Worm (Caenorhabditis elegans): ENCODE results near the gene C05G5.1.

The C05G5.1 gene

DNA sequence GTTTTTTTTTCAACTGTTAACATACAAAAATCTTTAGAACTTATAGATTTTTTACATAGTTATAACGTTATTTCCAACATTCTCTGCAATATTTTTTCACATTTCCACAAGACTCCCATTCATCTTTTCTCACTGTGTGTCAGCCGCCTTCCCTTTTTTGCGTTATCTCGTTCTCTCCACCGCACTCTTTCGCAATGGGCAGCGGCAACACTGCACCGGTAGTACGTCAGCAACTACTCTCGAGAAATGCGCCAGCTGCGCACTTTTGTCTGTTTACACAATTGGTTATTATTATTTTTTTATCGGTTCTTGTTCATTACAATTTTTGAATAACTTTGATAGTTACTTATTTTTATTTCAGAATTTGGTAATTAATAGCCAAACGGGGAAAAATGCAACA lies 7.0 kb upstream of the C05G5.1 start, which contains the start of gene C05G5.2:
C05G5.2 (plus strand) TSS at position 356 of the 400 bp plus-strand sequence.
- TF ChIP-seq nhr-237 (tag; optimal IDR thresholded peaks at IDR 0.05), result peak; percentile 75
- TF ChIP-seq elt-3 (tag; optimal IDR thresholded peaks at IDR 0.05), result peak; percentile 56
- peak; percentile 16 for TF ChIP-seq nhr-2 (tag; optimal IDR thresholded peaks at IDR 0.05)
- peak; percentile 6 for TF ChIP-seq ceh-43 (GFP tag; optimal IDR thresholded peaks at IDR 0.05)
- peak; percentile 16 for TF ChIP-seq ceh-83 (GFP tag; optimal IDR thresholded peaks at IDR 0.05)
- TF ChIP-seq sptf-1 (tag; optimal IDR thresholded peaks at IDR 0.05), result peak; percentile 36
- peak; percentile 68 for TF ChIP-seq lsy-2 (tag; optimal IDR thresholded peaks at IDR 0.05)
- TF ChIP-seq mls-2 (tag; optimal IDR thresholded peaks at IDR 0.05), result peak; percentile 47
- no peak for TF ChIP-seq nhr-76 (tag; optimal IDR thresholded peaks at IDR 0.05)
- no peak for TF ChIP-seq snpc-4 (tag; optimal IDR thresholded peaks at IDR 0.05)
- peak; percentile 92 for TF ChIP-seq mep-1 (tag; optimal IDR thresholded peaks at IDR 0.05)
- TF ChIP-seq blmp-1 (tag; optimal IDR thresholded peaks at IDR 0.05), result no peak
- peak; percentile 42 for TF ChIP-seq ces-1 (GFP tag; optimal IDR thresholded peaks at IDR 0.05)
- no peak for TF ChIP-seq sem-2 (GFP tag; optimal IDR thresholded peaks at IDR 0.05)
- peak; percentile 12 for TF ChIP-seq hlh-1 (tag; optimal IDR thresholded peaks at IDR 0.05)
- TF ChIP-seq tbx-8 (GFP tag; optimal IDR thresholded peaks at IDR 0.05), result no peak
- peak; percentile 49 for TF ChIP-seq cnd-1 (tag; optimal IDR thresholded peaks at IDR 0.05)
- TF ChIP-seq M03D4.4 (tag; optimal IDR thresholded peaks at IDR 0.05), result peak; percentile 27
- TF ChIP-seq unc-39 (tag; optimal IDR thresholded peaks at IDR 0.05), result no peak
- peak; percentile 41 for TF ChIP-seq pha-4 (tag; optimal IDR thresholded peaks at IDR 0.05)
- peak; percentile 33 for TF ChIP-seq unc-62 (GFP tag; optimal IDR thresholded peaks at IDR 0.05)
- TF ChIP-seq lin-13 (tag; optimal IDR thresholded peaks at IDR 0.05), result peak; percentile 51
- TF ChIP-seq ceh-39 (tag; optimal IDR thresholded peaks at IDR 0.05), result peak; percentile 39
- TF ChIP-seq unc-120 (tag; optimal IDR thresholded peaks at IDR 0.05; ENCODE audit: poor library complexity, severe bottlenecking), result peak; percentile 66

DNA sequence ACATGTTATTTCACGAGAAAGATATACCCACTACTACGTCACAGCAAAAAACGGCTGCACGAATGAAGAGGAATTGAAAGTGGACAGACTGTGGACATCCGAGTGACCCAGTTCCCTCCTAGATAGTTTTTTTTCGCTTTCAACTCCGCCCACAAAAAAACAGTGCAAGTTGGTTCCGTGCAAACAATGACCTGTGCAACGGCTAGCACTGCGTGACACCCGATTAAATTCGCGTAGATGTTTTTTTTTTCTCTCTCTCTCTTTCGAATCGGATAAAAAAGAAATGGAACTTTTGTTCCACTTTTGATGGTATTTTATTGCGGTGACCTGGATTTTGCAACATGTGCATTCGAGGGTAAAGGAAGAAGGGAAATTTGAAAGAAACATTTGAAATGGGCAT lies 5.3 kb upstream of the C05G5.1 start:
- TF ChIP-seq ceh-83 (GFP tag; optimal IDR thresholded peaks at IDR 0.05) (no peak), nhr-12 (tag; optimal IDR thresholded peaks at IDR 0.05) (no peak), ceh-39 (tag; optimal IDR thresholded peaks at IDR 0.05) (no peak), tbx-8 (GFP tag; optimal IDR thresholded peaks at IDR 0.05) (no peak), ztf-11 (tag; optimal IDR thresholded peaks at IDR 0.05) (no peak), mab-5 (tag; optimal IDR thresholded peaks at IDR 0.05) (no peak), unc-62 (GFP tag; optimal IDR thresholded peaks at IDR 0.05) (no peak), nhr-2 (tag; optimal IDR thresholded peaks at IDR 0.05) (no peak), snpc-4 (tag; optimal IDR thresholded peaks at IDR 0.05) (no peak), nhr-237 (tag; optimal IDR thresholded peaks at IDR 0.05) (no peak), mep-1 (tag; optimal IDR thresholded peaks at IDR 0.05) (no peak), ces-1 (GFP tag; optimal IDR thresholded peaks at IDR 0.05) (no peak), hlh-1 (tag; optimal IDR thresholded peaks at IDR 0.05) (no peak), ham-2 (GFP tag; optimal IDR thresholded peaks at IDR 0.05) (no peak), bed-3 (GFP tag; optimal IDR thresholded peaks at IDR 0.05) (no peak), mls-2 (tag; optimal IDR thresholded peaks at IDR 0.05) (no peak)

DNA sequence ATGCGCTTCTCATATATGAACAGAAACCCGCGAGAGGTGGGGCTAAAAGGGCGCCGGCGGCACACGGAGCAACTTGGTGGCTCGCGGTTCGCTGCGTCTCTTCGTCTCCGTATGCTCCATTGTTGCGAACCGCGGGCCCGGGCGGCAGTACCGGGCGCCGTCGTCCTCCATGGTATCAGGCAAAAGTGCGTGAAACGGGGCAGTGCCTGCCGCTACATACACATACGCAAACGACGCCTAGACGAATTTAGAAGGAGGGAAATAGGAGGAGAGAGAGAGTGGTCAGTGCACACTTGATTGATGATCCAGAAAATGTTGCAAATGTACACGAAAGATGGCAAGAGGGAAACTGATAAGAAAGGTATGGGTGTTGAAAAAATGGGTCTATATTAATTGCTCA lies 4.6 kb upstream of the C05G5.1 start:
- TF ChIP-seq mls-2 (tag; optimal IDR thresholded peaks at IDR 0.05), result no peak
- TF ChIP-seq nhr-12 (tag; optimal IDR thresholded peaks at IDR 0.05), result no peak
- no peak for TF ChIP-seq M03D4.4 (tag; optimal IDR thresholded peaks at IDR 0.05)
- no peak for TF ChIP-seq snpc-4 (tag; optimal IDR thresholded peaks at IDR 0.05)
- TF ChIP-seq cnd-1 (tag; optimal IDR thresholded peaks at IDR 0.05), result no peak
- no peak for TF ChIP-seq lsy-2 (tag; optimal IDR thresholded peaks at IDR 0.05)
- no peak for TF ChIP-seq tbx-8 (GFP tag; optimal IDR thresholded peaks at IDR 0.05)
- TF ChIP-seq blmp-1 (tag; optimal IDR thresholded peaks at IDR 0.05), result no peak
- no peak for TF ChIP-seq unc-39 (tag; optimal IDR thresholded peaks at IDR 0.05)
- no peak for TF ChIP-seq mab-5 (tag; optimal IDR thresholded peaks at IDR 0.05)
- no peak for TF ChIP-seq lin-13 (tag; optimal IDR thresholded peaks at IDR 0.05)
- no peak for TF ChIP-seq ceh-39 (tag; optimal IDR thresholded peaks at IDR 0.05)

DNA sequence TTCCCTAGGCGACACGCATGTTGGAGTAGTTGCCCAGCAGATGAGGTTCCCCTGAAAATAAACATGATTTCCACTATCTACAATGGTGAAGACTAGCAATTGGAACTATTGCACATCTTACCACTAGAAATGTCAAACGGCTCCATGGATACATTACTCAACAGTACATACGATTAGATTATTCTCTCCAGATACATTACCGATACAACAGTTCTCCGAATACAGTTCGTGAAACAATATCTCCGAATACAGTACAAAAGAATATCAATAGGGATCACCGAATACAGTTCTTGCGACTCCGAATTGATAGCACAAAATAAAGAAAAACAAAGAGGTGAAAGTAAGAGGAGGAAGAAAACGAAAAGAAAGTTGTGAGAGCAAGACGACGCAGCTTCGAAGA lies 3.9 kb upstream of the C05G5.1 start, which contains the start of gene C05G5.7:
C05G5.7 (minus strand) TSS at position 1 of the 400 bp plus-strand sequence.
- TF ChIP-seq sem-2 (GFP tag; optimal IDR thresholded peaks at IDR 0.05) (no peak), lsy-2 (tag; optimal IDR thresholded peaks at IDR 0.05) (no peak), blmp-1 (tag; optimal IDR thresholded peaks at IDR 0.05) (no peak), ceh-43 (GFP tag; optimal IDR thresholded peaks at IDR 0.05) (no peak), unc-39 (tag; optimal IDR thresholded peaks at IDR 0.05) (no peak), flh-1 (GFP tag; optimal IDR thresholded peaks at IDR 0.05) (no peak), M03D4.4 (tag; optimal IDR thresholded peaks at IDR 0.05) (no peak), ztf-11 (tag; optimal IDR thresholded peaks at IDR 0.05) (no peak), unc-120 (tag; optimal IDR thresholded peaks at IDR 0.05; ENCODE audit: poor library complexity, severe bottlenecking) (no peak), mab-5 (tag; optimal IDR thresholded peaks at IDR 0.05) (no peak), hlh-1 (tag; optimal IDR thresholded peaks at IDR 0.05) (no peak), nhr-12 (tag; optimal IDR thresholded peaks at IDR 0.05) (no peak), snpc-4 (tag; optimal IDR thresholded peaks at IDR 0.05) (no peak), nhr-237 (tag; optimal IDR thresholded peaks at IDR 0.05) (no peak), zip-8 (tag; optimal IDR thresholded peaks at IDR 0.05) (no peak), nhr-28 (tag; optimal IDR thresholded peaks at IDR 0.05) (no peak), elt-3 (tag; optimal IDR thresholded peaks at IDR 0.05) (no peak), ham-2 (GFP tag; optimal IDR thresholded peaks at IDR 0.05) (no peak)
